Fruit fly (Drosophila melanogaster): ENCODE measurements around the gene Smyd4-2.

Gene Smyd4-2

DNA sequence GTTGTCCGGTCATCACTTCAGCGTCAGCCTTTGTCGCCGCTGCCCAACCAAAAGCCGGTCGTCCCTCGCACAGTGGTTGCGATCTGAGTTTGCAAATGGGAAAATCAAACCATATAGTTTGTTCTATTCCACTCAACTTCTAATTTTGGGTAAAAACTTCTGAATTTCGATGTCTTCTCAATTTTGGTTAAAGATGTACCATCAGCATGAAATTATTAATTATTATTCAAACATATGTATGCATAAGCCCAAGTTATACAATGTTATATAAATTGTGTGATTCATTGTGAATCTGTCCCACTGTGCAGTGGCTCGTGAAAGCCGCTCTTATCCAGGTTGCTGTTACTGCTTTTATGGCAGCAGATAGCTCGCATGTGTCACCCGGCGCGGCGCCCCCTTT, 40.9 kb upstream of the Smyd4-2 start (continued):
- TF ChIP-seq CG33557 (GFP tag; optimal IDR thresholded peaks at IDR 0.05) (peak; percentile 31), CG11504 (tag; optimal IDR thresholded peaks at IDR 0.05) (no peak), Nf-YC (tag; optimal IDR thresholded peaks at IDR 0.05) (no peak), trem (tag; optimal IDR thresholded peaks at IDR 0.05) (peak; percentile 18), tio (GFP tag; optimal IDR thresholded peaks at IDR 0.05) (no peak), emc (GFP tag; optimal IDR thresholded peaks at IDR 0.05) (no peak), Nf-YA (GFP tag; IDR thresholded peaks at IDR 0.05) (no peak), Jarid2 (GFP tag; optimal IDR thresholded peaks at IDR 0.05) (no peak), Antp (GFP tag; optimal IDR thresholded peaks at IDR 0.05) (no peak), danr (GFP tag; IDR thresholded peaks at IDR 0.05) (no peak), CG17568 (GFP tag; optimal IDR thresholded peaks at IDR 0.05) (no peak), eyg (GFP tag; optimal IDR thresholded peaks at IDR 0.05) (no peak), Dfd (GFP tag; optimal IDR thresholded peaks at IDR 0.05) (no peak), BtbVII (GFP tag; optimal IDR thresholded peaks at IDR 0.05) (no peak), lola (GFP tag; optimal IDR thresholded peaks at IDR 0.05) (peak in 1 of 3 experiments; percentile 60), cad (GFP tag; optimal IDR thresholded peaks at IDR 0.05) (no peak), Mes4 (GFP tag; optimal IDR thresholded peaks at IDR 0.05) (no peak), gem (tag; optimal IDR thresholded peaks at IDR 0.05) (peak; percentile 39), CG4424 (GFP tag; optimal IDR thresholded peaks at IDR 0.05) (peak; percentile 1), Drgx (GFP tag; IDR thresholded peaks at IDR 0.05) (0 out of 2 replicates have a peak, but pooled peaks have one; percentile 6), CG2712 (tag; optimal IDR thresholded peaks at IDR 0.05) (peak; percentile 56), CG1792 (GFP tag; optimal IDR thresholded peaks at IDR 0.05) (no peak), CG4854 (GFP tag; optimal IDR thresholded peaks at IDR 0.05) (no peak), az2 (GFP tag; optimal IDR thresholded peaks at IDR 0.05) (peak; percentile 19), CG14710 (tag; optimal IDR thresholded peaks at IDR 0.05) (peak; percentile 38), CG4328 (GFP tag; optimal IDR thresholded peaks at IDR 0.05) (no peak), CG30403 (GFP tag; optimal IDR thresholded peaks at IDR 0.05) (no peak), Mrtf (GFP tag; IDR thresholded peaks at IDR 0.05) (no peak), Hsf (GFP tag; optimal IDR thresholded peaks at IDR 0.05) (no peak), ems (GFP tag; optimal IDR thresholded peaks at IDR 0.05) (no peak), CG6175 (GFP tag; IDR thresholded peaks at IDR 0.05) (no peak), CG12391 (tag; optimal IDR thresholded peaks at IDR 0.05) (peak; percentile 32), Fer2 (tag; optimal IDR thresholded peaks at IDR 0.05) (no peak), gcm (GFP tag; optimal IDR thresholded peaks at IDR 0.05) (no peak), Hmr (GFP tag; optimal IDR thresholded peaks at IDR 0.05) (no peak), cas (GFP tag; IDR thresholded peaks at IDR 0.05) (no peak), maf-S (GFP tag; optimal IDR thresholded peaks at IDR 0.05) (no peak), her (GFP tag; optimal IDR thresholded peaks at IDR 0.05) (no peak), ase (GFP tag; IDR thresholded peaks at IDR 0.05) (no peak), CG2120 (GFP tag; optimal IDR thresholded peaks at IDR 0.05) (no peak), ind (GFP tag; optimal IDR thresholded peaks at IDR 0.05) (no peak), CG7839 (tag; optimal IDR thresholded peaks at IDR 0.05) (no peak), D19B (GFP tag; optimal IDR thresholded peaks at IDR 0.05) (no peak), crp (GFP tag; optimal IDR thresholded peaks at IDR 0.05) (no peak), CG14441 (GFP tag; IDR thresholded peaks at IDR 0.05) (no peak), CG3847 (GFP tag; IDR thresholded peaks at IDR 0.05) (no peak), CG10979 (tag; optimal IDR thresholded peaks at IDR 0.05) (peak; percentile 54), CG7357 (GFP tag; IDR thresholded peaks at IDR 0.05) (no peak), CG10267 (tag; optimal IDR thresholded peaks at IDR 0.05) (peak; percentile 13), CG2875 (GFP tag; optimal IDR thresholded peaks at IDR 0.05) (no peak), CG14050 (GFP tag; IDR thresholded peaks at IDR 0.05) (no peak), Oli (tag; optimal IDR thresholded peaks at IDR 0.05) (peak; percentile 10)
